Fruit fly (Drosophila melanogaster): ENCODE measurements around the gene CG34165.
"Not testable (repeated sequence)": the region's sequence is repeated elsewhere in the genome, so short reads cannot be mapped to it uniquely, and the experiment has no call there.

CG34165 gene

dm6 chr2L:14712245-14712644, 1.3 kb upstream of the CG34165 start, which contains the start of gene CG15282:
CG15282 (plus strand) TSS chr2L:14712471.
- TF ChIP-seq h (optimal IDR thresholded peaks at IDR 0.05) (no peak), psq (optimal IDR thresholded peaks at IDR 0.05) (no peak), ttk (optimal IDR thresholded peaks at IDR 0.05) (no peak), insv (optimal IDR thresholded peaks at IDR 0.05) (no peak), Myc (optimal IDR thresholded peaks at IDR 0.05) (no peak), Sin3A (optimal IDR thresholded peaks at IDR 0.05) (no peak)

DNA sequence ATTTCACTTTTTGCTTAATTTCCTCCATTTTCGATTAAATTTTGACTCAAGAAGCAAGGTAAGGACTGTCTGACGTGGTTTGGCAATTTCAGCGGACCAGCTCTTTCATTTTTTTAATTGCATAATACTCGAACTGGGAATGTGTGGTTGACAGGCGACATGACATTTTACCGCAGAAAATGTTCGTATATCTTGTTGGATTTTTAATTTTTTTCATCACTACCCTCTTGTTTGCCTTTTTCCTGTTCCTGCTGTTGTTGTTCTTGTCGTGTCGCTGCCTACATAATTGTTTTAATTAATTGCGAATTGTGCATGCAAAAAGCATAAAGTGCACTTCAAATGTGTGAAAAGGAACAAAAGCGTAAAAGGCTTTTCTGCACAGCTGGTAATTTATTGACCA, 16.5 kb downstream of the CG34165 start, which contains the start of gene CG42685:
CG42685 (minus strand) TSS at position 101 of the 400 bp plus-strand sequence.
- no peak for TF ChIP-seq h (optimal IDR thresholded peaks at IDR 0.05)
- TF ChIP-seq psq (optimal IDR thresholded peaks at IDR 0.05) = no peak
- TF ChIP-seq ttk (optimal IDR thresholded peaks at IDR 0.05) = no peak
- TF ChIP-seq Myc (optimal IDR thresholded peaks at IDR 0.05) = no peak
- TF ChIP-seq insv (optimal IDR thresholded peaks at IDR 0.05) = no peak
- no peak for TF ChIP-seq Sin3A (optimal IDR thresholded peaks at IDR 0.05)

DNA sequence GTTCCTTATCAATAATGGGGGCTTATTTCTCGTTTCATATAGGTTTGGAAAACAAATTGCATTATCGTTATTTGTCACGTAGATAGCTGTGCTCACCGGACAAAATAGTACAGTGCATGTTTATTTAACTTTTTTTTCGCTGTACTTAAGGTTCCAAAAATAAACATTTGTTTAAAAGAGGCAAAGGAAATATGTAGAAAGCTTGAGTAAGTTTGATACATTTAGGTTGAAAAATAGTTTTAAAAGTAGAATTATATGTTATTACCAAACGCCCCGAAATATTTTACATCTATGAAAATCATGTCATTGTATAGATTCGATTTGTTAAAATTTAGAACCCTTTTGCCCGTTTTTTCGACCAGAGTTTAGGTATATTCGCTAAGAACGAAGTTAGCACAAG, 22.0 kb downstream of the CG34165 start, which contains the start of gene CG31835:
CG31835 (plus strand) TSS at position 301 of the 400 bp plus-strand sequence.
- TF ChIP-seq psq, Myc, h (optimal IDR thresholded peaks at IDR 0.05): not testable (repeated sequence)

DNA sequence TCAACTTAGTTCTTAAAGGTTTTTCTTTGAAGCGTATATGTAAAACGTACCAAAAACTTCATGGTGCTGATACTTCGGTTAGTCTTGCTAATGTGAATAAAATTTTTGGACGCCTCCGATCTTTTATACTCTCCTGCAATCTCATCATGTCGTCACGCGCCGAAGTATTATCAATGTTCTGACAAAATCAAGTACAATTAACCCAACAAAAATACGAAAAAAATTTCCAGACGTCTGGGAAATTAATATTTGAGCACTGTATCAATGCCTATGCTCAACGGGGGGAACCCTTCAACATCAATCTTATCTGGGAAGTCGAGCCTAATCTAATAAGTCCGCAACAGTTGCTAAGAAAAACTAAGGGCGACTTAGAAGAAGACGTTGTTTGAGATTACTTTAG, 24.1 kb downstream of the CG34165 start, which contains the start of gene CG31775:
CG31775 (minus strand) TSS at position 101 of the 400 bp plus-strand sequence.
- not testable (repeated sequence) for TF ChIP-seq insv, ttk, Sin3A (optimal IDR thresholded peaks at IDR 0.05)

dm6 chr2L:14739614-14740013, 26.1 kb downstream of the CG34165 start, which contains the start of gene CG42585:
CG42585 (plus strand) TSS chr2L:14739914.
- not testable (repeated sequence) for TF ChIP-seq Sin3A, Myc, ttk (optimal IDR thresholded peaks at IDR 0.05)

DNA sequence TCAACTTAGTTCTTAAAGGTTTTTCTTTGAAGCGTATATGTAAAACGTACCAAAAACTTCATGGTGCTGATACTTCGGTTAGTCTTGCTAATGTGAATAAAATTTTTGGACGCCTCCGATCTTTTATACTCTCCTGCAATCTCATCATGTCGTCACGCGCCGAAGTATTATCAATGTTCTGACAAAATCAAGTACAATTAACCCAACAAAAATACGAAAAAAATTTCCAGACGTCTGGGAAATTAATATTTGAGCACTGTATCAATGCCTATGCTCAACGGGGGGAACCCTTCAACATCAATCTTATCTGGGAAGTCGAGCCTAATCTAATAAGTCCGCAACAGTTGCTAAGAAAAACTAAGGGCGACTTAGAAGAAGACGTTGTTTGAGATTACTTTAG, 28.2 kb downstream of the CG34165 start, which contains the start of gene CG42586:
CG42586 (minus strand) TSS at position 101 of the 400 bp plus-strand sequence.
- not testable (repeated sequence) for TF ChIP-seq Myc, ttk, Sin3A (optimal IDR thresholded peaks at IDR 0.05)

dm6 chr2L:14742893-14743292, 29.3 kb downstream of the CG34165 start, which contains the start of gene CG34166:
CG34166 (plus strand) TSS chr2L:14743193.
- not testable (repeated sequence) for TF ChIP-seq insv, psq, Myc (optimal IDR thresholded peaks at IDR 0.05)

- no peak for TF ChIP-seq insv (optimal IDR thresholded peaks at IDR 0.05)
- no peak for TF ChIP-seq ttk (optimal IDR thresholded peaks at IDR 0.05)
- TF ChIP-seq Sin3A (optimal IDR thresholded peaks at IDR 0.05) = no peak
- TF ChIP-seq h (optimal IDR thresholded peaks at IDR 0.05) = no peak
- no peak for TF ChIP-seq psq (optimal IDR thresholded peaks at IDR 0.05)
- TF ChIP-seq Myc (optimal IDR thresholded peaks at IDR 0.05) = no peak
Measured at dm6 chr2L:14743337-14743736, 29.8 kb downstream of the CG34165 start.

- TF ChIP-seq insv (optimal IDR thresholded peaks at IDR 0.05) = no peak
- TF ChIP-seq psq (optimal IDR thresholded peaks at IDR 0.05) = no peak
- no peak for TF ChIP-seq ttk (optimal IDR thresholded peaks at IDR 0.05)
- TF ChIP-seq h (optimal IDR thresholded peaks at IDR 0.05) = no peak
- TF ChIP-seq Sin3A (optimal IDR thresholded peaks at IDR 0.05) = no peak
- TF ChIP-seq Myc (optimal IDR thresholded peaks at IDR 0.05) = no peak
Measured at dm6 chr2L:14744121-14744520, 30.6 kb downstream of the CG34165 start, which contains the start of gene CG42681. CG42681 (plus strand) TSS chr2L:14744421.

DNA sequence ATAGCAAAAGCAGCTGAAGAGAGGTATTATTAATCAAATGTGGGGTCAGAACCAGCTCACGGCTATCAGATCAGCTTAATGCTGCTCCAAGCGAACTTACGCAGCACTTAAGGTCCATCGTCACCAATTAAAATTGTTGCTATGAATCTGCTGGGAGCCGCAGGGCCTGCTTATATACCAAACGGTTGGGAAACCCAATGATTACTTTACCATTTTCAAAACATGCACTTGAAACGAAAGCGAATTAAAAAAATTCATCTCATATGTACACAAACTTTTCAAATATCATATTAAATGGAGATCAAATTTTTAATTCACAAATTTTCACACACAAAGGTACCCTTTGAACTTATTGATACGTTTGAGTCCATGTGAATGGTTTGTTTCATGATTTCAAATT, 31.5 kb downstream of the CG34165 start, which contains the start of gene CG42587:
CG42587 (minus strand) TSS at position 143 of the 400 bp plus-strand sequence.
- no peak for TF ChIP-seq h (optimal IDR thresholded peaks at IDR 0.05)
- TF ChIP-seq insv (optimal IDR thresholded peaks at IDR 0.05) = no peak
- TF ChIP-seq ttk (optimal IDR thresholded peaks at IDR 0.05) = no peak

dm6 chr2L:14746068-14746467, 32.5 kb downstream of the CG34165 start:
- TF ChIP-seq insv (optimal IDR thresholded peaks at IDR 0.05) = no peak
- no peak for TF ChIP-seq h (optimal IDR thresholded peaks at IDR 0.05)
- no peak for TF ChIP-seq ttk (optimal IDR thresholded peaks at IDR 0.05)
- TF ChIP-seq psq (optimal IDR thresholded peaks at IDR 0.05) = no peak
- TF ChIP-seq Sin3A (optimal IDR thresholded peaks at IDR 0.05) = no peak
- no peak for TF ChIP-seq Myc (optimal IDR thresholded peaks at IDR 0.05)

dm6 chr2L:14760467-14760866, 46.9 kb downstream of the CG34165 start, which contains the start of gene CG4691:
CG4691 (plus strand) TSS chr2L:14760767.
- TF ChIP-seq Myc (optimal IDR thresholded peaks at IDR 0.05) (no peak), Sin3A (optimal IDR thresholded peaks at IDR 0.05) (no peak), h (optimal IDR thresholded peaks at IDR 0.05) (no peak), insv (optimal IDR thresholded peaks at IDR 0.05) (no peak), ttk (optimal IDR thresholded peaks at IDR 0.05) (no peak), psq (optimal IDR thresholded peaks at IDR 0.05) (no peak)

- TF ChIP-seq insv (optimal IDR thresholded peaks at IDR 0.05) (no peak), ttk (optimal IDR thresholded peaks at IDR 0.05) (no peak), psq (optimal IDR thresholded peaks at IDR 0.05) (no peak), h (optimal IDR thresholded peaks at IDR 0.05) (no peak), Myc (optimal IDR thresholded peaks at IDR 0.05) (no peak), Sin3A (optimal IDR thresholded peaks at IDR 0.05) (no peak)
Measured at dm6 chr2L:14762465-14762864, 48.9 kb downstream of the CG34165 start, which contains the start of gene CSN1a. CSN1a (plus strand) TSS chr2L:14762765.
